Worm (Caenorhabditis elegans) whole organism, young adult: ENCODE measurements around the gene srxa-8.

Source experiments
- B0035.1 ChIP-seq: sonication (generic microtip); optimal IDR thresholded peaks from 2 replicates; lab custom pipeline; 2016; ENCODE audit warnings: missing genetic modification characterization, mild to moderate bottlenecking, missing compliant biosample characterization, missing genotype, missing genetic modification reagents
- B0261.1 ChIP-seq: sonication (generic microtip); optimal IDR thresholded peaks from 2 replicates; lab custom pipeline; 2016; ENCODE audit warnings: mild to moderate bottlenecking, missing genetic modification characterization, moderate library complexity, missing compliant biosample characterization
- C06A6.2 ChIP-seq: fragments of 200-800 bp; sonication (Bioruptor generic); conservative IDR thresholded peaks from 2 replicates; pipeline ENCODE4 v1.3.6; 2022; ENCODE audit warnings: missing genetic modification characterization, missing compliant biosample characterization
- F22D6.2 ChIP-seq: sonication (generic microtip); optimal IDR thresholded peaks from 2 replicates; lab custom pipeline; 2016; ENCODE audit warnings: mild to moderate bottlenecking, missing genetic modification characterization, missing compliant biosample characterization
- F33H1.4 ChIP-seq: fragments of 200-800 bp; sonication (Bioruptor generic); IDR thresholded peaks from 2 replicates; pipeline ENCODE4 v1.3.6; 2022; ENCODE audit warnings: missing genetic modification reagents, missing genetic modification characterization, missing compliant biosample characterization
- F52B5.7 ChIP-seq: sonication (generic microtip); optimal IDR thresholded peaks from 2 replicates; lab custom pipeline; 2016; ENCODE audit warnings: mild to moderate bottlenecking, missing genetic modification characterization, missing compliant biosample characterization
- Y53G8AR.9 ChIP-seq: fragments of 200-800 bp; sonication (Bioruptor generic); conservative IDR thresholded peaks from 2 replicates; pipeline ENCODE4 v1.3.6; 2022; ENCODE audit warnings: missing genetic modification reagents, missing genetic modification characterization, missing compliant biosample characterization
- Y56A3A.18 ChIP-seq: fragments of 200-800 bp; sonication (Bioruptor generic); IDR thresholded peaks from 2 replicates; pipeline ENCODE4 v1.3.6; 2022; ENCODE audit warnings: missing genetic modification reagents, missing genetic modification characterization, missing compliant biosample characterization
- aptf-3 ChIP-seq: fragments of 200-800 bp; sonication (Bioruptor generic); IDR thresholded peaks from 2 replicates; pipeline ENCODE4 v1.3.6; 2022; ENCODE audit warnings: missing genetic modification characterization, missing compliant biosample characterization
- atf-7 ChIP-seq: sonication (generic microtip); optimal IDR thresholded peaks from 2 replicates; lab custom pipeline; 2017; ENCODE audit warnings: mild to moderate bottlenecking, missing genetic modification characterization, missing compliant biosample characterization
- ccch-3 ChIP-seq: fragments of 200-800 bp; sonication (Bioruptor generic); optimal IDR thresholded peaks from 2 replicates; lab custom pipeline; 2018; ENCODE audit warnings: mild to moderate bottlenecking, missing genetic modification characterization, missing compliant biosample characterization
- ceh-100 ChIP-seq: fragments of 200-800 bp; sonication (Bioruptor generic); IDR thresholded peaks from 2 replicates; pipeline ENCODE4 v1.3.6; 2022; ENCODE audit warnings: missing genetic modification reagents, missing genetic modification characterization, missing compliant biosample characterization
- ceh-27 ChIP-seq: fragments of 200-800 bp; sonication (Bioruptor generic); optimal IDR thresholded peaks from 2 replicates; lab custom pipeline; 2018; ENCODE audit warnings: mild to moderate bottlenecking, missing genetic modification characterization, moderate library complexity, missing compliant biosample characterization
- egrh-3 ChIP-seq: fragments of 200-800 bp; sonication (Bioruptor generic); IDR thresholded peaks from 2 replicates; pipeline ENCODE4 v1.3.6; 2022; ENCODE audit warnings: missing genetic modification reagents, missing genetic modification characterization, missing compliant biosample characterization
- fkh-3 ChIP-seq: sonication (generic microtip); optimal IDR thresholded peaks from 2 replicates; lab custom pipeline; 2016; ENCODE audit warnings: mild to moderate bottlenecking, missing genetic modification characterization, missing compliant biosample characterization
- hlh-12 ChIP-seq: sonication (generic microtip); optimal IDR thresholded peaks from 2 replicates; lab custom pipeline; 2016; ENCODE audit warnings: missing genetic modification characterization, missing compliant biosample characterization
- hrde-1 ChIP-seq: sonication (generic microtip); optimal IDR thresholded peaks from 2 replicates; lab custom pipeline; 2016; ENCODE audit warnings: missing genetic modification characterization, mild to moderate bottlenecking, missing compliant biosample characterization, moderate library complexity, missing genotype, missing genetic modification reagents, borderline replicate concordance
- lin-26 ChIP-seq: fragments of 200-800 bp; sonication (Bioruptor generic); IDR thresholded peaks from 2 replicates; pipeline ENCODE4 v1.3.6; 2022; ENCODE audit warnings: missing genetic modification reagents, missing genetic modification characterization, missing compliant biosample characterization
- lin-35 ChIP-seq, 3 experiments: fragments of 150-350 bp in 2 of 3; sonication (generic microtip) in 1 of 3; optimal IDR thresholded peaks; 2 replicates each; lab custom pipeline; 2014 to 2018; ENCODE audit warnings: missing biosample characterization in 3 of 3, missing genetic modification characterization in 3 of 3, missing genetic modification reagents in 3 of 3
- lsl-1 ChIP-seq: fragments of 200-800 bp; sonication (Bioruptor generic); optimal IDR thresholded peaks from 2 replicates; lab custom pipeline; 2018; ENCODE audit warnings: mild to moderate bottlenecking, missing genetic modification characterization, moderate library complexity, missing compliant biosample characterization
- madf-3 ChIP-seq: fragments of 200-800 bp; sonication (Bioruptor generic); IDR thresholded peaks from 2 replicates; pipeline ENCODE4 v1.3.6; 2022; ENCODE audit warnings: missing genetic modification reagents, missing genetic modification characterization, missing compliant biosample characterization
- madf-6 ChIP-seq: fragments of 200-800 bp; sonication (Bioruptor generic); IDR thresholded peaks from 2 replicates; pipeline ENCODE4 v1.3.6; 2022; ENCODE audit warnings: missing genetic modification reagents, missing genetic modification characterization, missing compliant biosample characterization
- madf-8 ChIP-seq: fragments of 200-800 bp; sonication (Bioruptor generic); conservative IDR thresholded peaks from 2 replicates; pipeline ENCODE4 v1.3.6; 2022; ENCODE audit warnings: missing genetic modification reagents, missing genetic modification characterization, missing compliant biosample characterization
- mel-28 ChIP-seq: sonication (generic microtip); optimal IDR thresholded peaks from 2 replicates; lab custom pipeline; 2016; ENCODE audit warnings: borderline replicate concordance, mild to moderate bottlenecking, missing genetic modification characterization, missing compliant biosample characterization
- mxl-1 ChIP-seq: sonication (generic microtip); optimal IDR thresholded peaks from 2 replicates; lab custom pipeline; 2016; ENCODE audit warnings: missing genetic modification characterization, missing compliant biosample characterization
- nhr-120 ChIP-seq: fragments of 200-800 bp; sonication (Bioruptor generic); IDR thresholded peaks from 2 replicates; pipeline ENCODE4 v1.3.6; 2022; ENCODE audit warnings: missing genetic modification characterization, missing compliant biosample characterization
- nhr-90 ChIP-seq: sonication (generic microtip); optimal IDR thresholded peaks from 2 replicates; lab custom pipeline; 2016; ENCODE audit warnings: missing genotype, mild to moderate bottlenecking, missing genetic modification characterization, missing compliant biosample characterization
- pbrm-1 ChIP-seq: fragments of 200-800 bp; sonication (Bioruptor generic); IDR thresholded peaks from 2 replicates; pipeline ENCODE4 v1.3.6; 2022; ENCODE audit warnings: missing genetic modification reagents, missing genetic modification characterization, missing compliant biosample characterization
- rec-8 ChIP-seq, 2 experiments: sonication (generic microtip); optimal IDR thresholded peaks; 2 replicates each; lab custom pipeline; 2016; ENCODE audit warnings: mild to moderate bottlenecking in 2 of 2, missing genetic modification characterization in 2 of 2, missing genetic modification reagents in 2 of 2, missing genotype in 2 of 2, missing biosample characterization in 1 of 2, missing compliant biosample characterization in 1 of 2, moderate library complexity in 1 of 2
- sea-2 ChIP-seq: fragments of 200-800 bp; sonication (Bioruptor generic); IDR thresholded peaks from 2 replicates; pipeline ENCODE4 v1.3.6; 2022; ENCODE audit warnings: missing genetic modification characterization, missing compliant biosample characterization
- snpc-1.1 ChIP-seq: sonication (generic microtip); optimal IDR thresholded peaks from 2 replicates; lab custom pipeline; 2017; ENCODE audit warnings: missing genetic modification characterization, mild to moderate bottlenecking, missing compliant biosample characterization, antibody characterized with exemption, moderate library complexity, missing genotype, missing genetic modification reagents; ENCODE audit not compliant: insufficient read depth
- snpc-1.3 ChIP-seq: sonication (generic microtip); optimal IDR thresholded peaks from 2 replicates; lab custom pipeline; 2017; ENCODE audit warnings: missing genetic modification characterization, mild to moderate bottlenecking, missing compliant biosample characterization, antibody characterized with exemption, moderate library complexity, missing genotype, missing genetic modification reagents; ENCODE audit not compliant: insufficient read depth
- snpc-3.4 ChIP-seq: sonication (generic microtip); optimal IDR thresholded peaks from 2 replicates; lab custom pipeline; 2017; ENCODE audit warnings: missing genetic modification characterization, mild to moderate bottlenecking, missing compliant biosample characterization, antibody characterized with exemption, moderate library complexity, missing genotype, missing genetic modification reagents
- somi-1 ChIP-seq: fragments of 200-800 bp; sonication (Bioruptor generic); optimal IDR thresholded peaks from 2 replicates; lab custom pipeline; 2018; ENCODE audit warnings: mild to moderate bottlenecking, missing genetic modification characterization, missing compliant biosample characterization
- sptf-2 ChIP-seq: fragments of 200-800 bp; sonication (Bioruptor generic); optimal IDR thresholded peaks from 2 replicates; lab custom pipeline; 2018; ENCODE audit warnings: mild to moderate bottlenecking, missing genetic modification characterization, missing compliant biosample characterization
- tlf-1 ChIP-seq: fragments of 200-800 bp; sonication (Bioruptor generic); optimal IDR thresholded peaks from 2 replicates; lab custom pipeline; 2018; ENCODE audit warnings: mild to moderate bottlenecking, missing genetic modification characterization, missing compliant biosample characterization
- unc-130 ChIP-seq: sonication (generic microtip); optimal IDR thresholded peaks from 2 replicates; lab custom pipeline; 2016; ENCODE audit warnings: missing genetic modification reagents, missing genetic modification characterization, missing compliant biosample characterization
- ztf-6 ChIP-seq: fragments of 200-800 bp; sonication (Bioruptor generic); IDR thresholded peaks from 2 replicates; pipeline ENCODE4 v1.3.6; 2022; ENCODE audit warnings: missing genetic modification reagents, missing genetic modification characterization, missing compliant biosample characterization

The srxa-8 gene

ce11 chrX:13283462-13283861 lies 25.2 kb downstream of the srxa-8 start (continued):
- TF ChIP-seq snpc-1.1 (tag; lab: Kevin White, UChicago), result peak; percentile 2
- no peak for TF ChIP-seq nhr-120
- TF ChIP-seq lin-26, result peak; percentile 95
- no peak for TF ChIP-seq snpc-1.3 (tag; lab: Kevin White, UChicago)
- peak; percentile 65 for TF ChIP-seq F52B5.7 (tag; lab: Kevin White, UChicago)
- peak; percentile 58 to 76 for TF ChIP-seq rec-8 (tag; optimal IDR thresholded peaks at IDR 0.05; lab: Kevin White, UChicago)
- no peak for TF ChIP-seq atf-7
- no peak for TF ChIP-seq F33H1.4 (GFP tag; lab: Robert Waterston, UW)
- TF ChIP-seq egrh-3 (GFP tag; lab: Robert Waterston, UW), result 0 out of 2 replicates have a peak, but pooled peaks have one; percentile 13
- no peak for TF ChIP-seq somi-1 (GFP tag; lab: Kevin White, UChicago)

ce11 chrX:13278876-13279275 lies 29.8 kb downstream of the srxa-8 start, which contains the start of gene phf-33:
Gene phf-33 (minus strand): TSS chrX:13278976.
- TF ChIP-seq mxl-1 (no peak), nhr-90 (tag; lab: Kevin White, UChicago) (no peak), F33H1.4 (GFP tag; lab: Robert Waterston, UW) (no peak), sea-2 (GFP tag; lab: Robert Waterston, UW) (no peak), snpc-1.3 (tag; lab: Kevin White, UChicago) (no peak), fkh-3 (tag; lab: Kevin White, UChicago) (no peak), snpc-1.1 (tag; lab: Kevin White, UChicago) (no peak), hlh-12 (tag; lab: Kevin White, UChicago) (no peak), unc-130 (GFP tag; lab: Kevin White, UChicago) (no peak), Y56A3A.18 (GFP tag; lab: Robert Waterston, UW) (no peak), sptf-2 (GFP tag; lab: Kevin White, UChicago) (no peak), B0261.1 (tag; lab: Kevin White, UChicago) (no peak), F22D6.2 (tag; lab: Kevin White, UChicago) (no peak), ceh-100 (GFP tag; lab: Robert Waterston, UW) (no peak), mel-28 (tag; lab: Kevin White, UChicago) (no peak), ccch-3 (GFP tag; lab: Kevin White, UChicago) (no peak), lin-35 (GFP tag; optimal IDR thresholded peaks at IDR 0.05; lab: Kevin White, UChicago) (no peak), egrh-3 (GFP tag; lab: Robert Waterston, UW) (no peak)
- TF ChIP-seq, all 124 proteins: peak for 0

- TF ChIP-seq B0035.1 (tag; lab: Kevin White, UChicago), result no peak
- TF ChIP-seq lsl-1 (GFP tag; lab: Kevin White, UChicago), result no peak
- TF ChIP-seq C06A6.2 (GFP tag; lab: Robert Waterston, UW), result no peak
- no peak for TF ChIP-seq nhr-90 (tag; lab: Kevin White, UChicago)
- no peak for TF ChIP-seq ztf-6 (GFP tag; lab: Robert Waterston, UW)
- no peak for TF ChIP-seq madf-6 (GFP tag; lab: Robert Waterston, UW)
- no peak for TF ChIP-seq ceh-27 (GFP tag; lab: Kevin White, UChicago)
- no peak for TF ChIP-seq madf-8 (GFP tag; lab: Robert Waterston, UW)
- no peak for TF ChIP-seq pbrm-1 (GFP tag; lab: Robert Waterston, UW)
- no peak for TF ChIP-seq snpc-3.4
- TF ChIP-seq ceh-100 (GFP tag; lab: Robert Waterston, UW), result no peak
- no peak for TF ChIP-seq fkh-3 (tag; lab: Kevin White, UChicago)
- TF ChIP-seq aptf-3 (GFP tag; lab: Robert Waterston, UW), result no peak
- TF ChIP-seq madf-3 (GFP tag; lab: Robert Waterston, UW), result no peak
- TF ChIP-seq Y53G8AR.9 (GFP tag; lab: Robert Waterston, UW), result no peak
- TF ChIP-seq F33H1.4 (GFP tag; lab: Robert Waterston, UW), result no peak
- TF ChIP-seq Y56A3A.18 (GFP tag; lab: Robert Waterston, UW), result no peak
- TF ChIP-seq hrde-1, result no peak
- TF ChIP-seq tlf-1, result no peak
- TF ChIP-seq, all 124 proteins: peak for 0
Measured at ce11 chrX:13274102-13274501, 34.5 kb downstream of the srxa-8 start, which contains the start of gene cyp-14A3. Gene cyp-14A3 (minus strand): TSS chrX:13274202.
